Worm (Caenorhabditis elegans) whole organism, late embryonic: ENCODE measurements around the gene lin-18.

ENCODE experiments used
- elt-2 ChIP-seq: sonication (generic microtip); optimal IDR thresholded peaks from 2 replicates; lab custom pipeline; 2016; ENCODE audit warnings: missing genetic modification reagents, missing genetic modification characterization, missing compliant biosample characterization
- hlh-15 ChIP-seq: sonication (generic microtip); optimal IDR thresholded peaks from 2 replicates; lab custom pipeline; 2016; ENCODE audit warnings: missing genetic modification characterization, missing compliant biosample characterization
- nhr-11 ChIP-seq: fragments of 150-350 bp; optimal IDR thresholded peaks from 2 replicates; lab custom pipeline; 2014; ENCODE audit warnings: missing biosample characterization, missing genetic modification characterization
- sox-4 ChIP-seq: sonication (generic microtip); optimal IDR thresholded peaks from 2 replicates; lab custom pipeline; 2017; ENCODE audit warnings: mild to moderate bottlenecking, missing genetic modification characterization, inconsistent platforms, missing compliant biosample characterization

DNA sequence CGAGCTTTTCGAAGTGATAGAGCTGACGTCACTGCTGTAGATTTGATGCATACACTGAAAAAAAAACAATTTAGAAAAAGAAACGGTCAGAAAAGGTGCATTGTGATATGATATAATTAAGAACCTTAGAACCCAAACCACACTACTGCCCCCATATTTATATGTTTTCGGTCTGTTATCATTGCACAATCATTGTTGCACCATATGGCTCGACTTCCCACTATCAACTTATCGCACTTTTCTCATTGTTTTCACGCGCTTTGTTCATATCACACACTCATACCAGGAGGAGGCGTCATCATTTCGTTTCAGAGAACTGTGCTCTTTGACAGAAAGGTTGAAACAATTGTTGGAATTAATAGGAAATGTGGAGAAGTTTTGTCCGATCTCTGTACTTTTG lies 50.6 kb downstream of the lin-18 start:
- TF ChIP-seq elt-2 (tag; lab: Kevin White, UChicago) = peak; percentile 93
- no peak for TF ChIP-seq hlh-15 (tag; lab: Kevin White, UChicago)
- TF ChIP-seq sox-4 = no peak
- TF ChIP-seq nhr-11 = no peak
